Worm (Caenorhabditis elegans): Measurements from ENCODE around the gene vps-29.
A peak's percentile ranks its signal among the peaks of the same experiment; 100 is the strongest.

vps-29 gene

ce11 chrIII:10078151-10078550 is 34.7 kb downstream of the vps-29 start, which contains the start of gene T16G12.9:
Gene T16G12.9, minus strand, starts transcription at chrIII:10078251.
- no peak for TF ChIP-seq sem-4 (tag; optimal IDR thresholded peaks at IDR 0.05)
- no peak for TF ChIP-seq nhr-21 (tag; optimal IDR thresholded peaks at IDR 0.05)
- TF ChIP-seq zag-1 (tag; optimal IDR thresholded peaks at IDR 0.05): no peak
- TF ChIP-seq crh-2 (tag; optimal IDR thresholded peaks at IDR 0.05): no peak
- TF ChIP-seq mab-5 (tag; optimal IDR thresholded peaks at IDR 0.05): no peak
- TF ChIP-seq elt-3 (tag; optimal IDR thresholded peaks at IDR 0.05): no peak
- no peak for TF ChIP-seq gmeb-1 (tag; optimal IDR thresholded peaks at IDR 0.05)
- TF ChIP-seq blmp-1 (tag; optimal IDR thresholded peaks at IDR 0.05; ENCODE audit: insufficient read depth): no peak
- TF ChIP-seq unc-62 (GFP tag; optimal IDR thresholded peaks at IDR 0.05): no peak
- no peak for TF ChIP-seq nhr-77 (tag; optimal IDR thresholded peaks at IDR 0.05)
- no peak for TF ChIP-seq ama-1 (optimal IDR thresholded peaks at IDR 0.05)
- no peak for TF ChIP-seq C34F6.9 (tag; optimal IDR thresholded peaks at IDR 0.05)

DNA sequence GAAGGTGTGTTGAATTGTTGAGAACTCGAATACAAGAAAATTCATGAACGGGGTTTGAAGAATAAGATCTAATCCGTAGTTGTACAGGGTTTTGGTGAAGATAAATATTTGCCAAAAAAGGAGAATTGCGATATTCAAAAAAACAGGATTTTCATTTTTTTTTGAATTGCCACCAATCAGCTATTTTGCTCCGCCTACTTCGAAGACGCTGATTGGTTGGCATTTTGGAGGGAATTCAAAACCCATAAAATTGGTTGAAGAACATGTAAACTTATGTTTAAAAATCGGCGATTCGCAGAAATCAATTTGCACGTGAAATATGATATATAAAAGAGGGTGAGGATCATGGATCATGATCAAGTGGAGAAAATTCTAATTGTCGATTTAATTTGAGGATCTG is 36.8 kb downstream of the vps-29 start:
- no peak for TF ChIP-seq lin-13 (GFP tag; optimal IDR thresholded peaks at IDR 0.05)
- TF ChIP-seq elt-1 (tag; optimal IDR thresholded peaks at IDR 0.05): no peak
- TF ChIP-seq fos-1 (tag; optimal IDR thresholded peaks at IDR 0.05): no peak
- TF ChIP-seq ztf-11 (tag; optimal IDR thresholded peaks at IDR 0.05): no peak
- no peak for TF ChIP-seq ama-1 (optimal IDR thresholded peaks at IDR 0.05)
- TF ChIP-seq F13H6.1 (tag; optimal IDR thresholded peaks at IDR 0.05): no peak
- TF ChIP-seq nhr-23 (tag; optimal IDR thresholded peaks at IDR 0.05): no peak
- TF ChIP-seq elt-3 (tag; optimal IDR thresholded peaks at IDR 0.05): no peak
- TF ChIP-seq sma-9 (GFP tag; optimal IDR thresholded peaks at IDR 0.05): no peak
- no peak for TF ChIP-seq sma-9 (tag; optimal IDR thresholded peaks at IDR 0.05)
- TF ChIP-seq sma-3 (GFP tag; optimal IDR thresholded peaks at IDR 0.05): no peak
- no peak for TF ChIP-seq nhr-11 (tag; optimal IDR thresholded peaks at IDR 0.05)

- TF ChIP-seq sma-3 (GFP tag; optimal IDR thresholded peaks at IDR 0.05) (no peak), C34F6.9 (tag; optimal IDR thresholded peaks at IDR 0.05) (no peak), elt-3 (tag; optimal IDR thresholded peaks at IDR 0.05) (no peak), skn-1 (tag; optimal IDR thresholded peaks at IDR 0.05) (no peak), nhr-23 (tag; optimal IDR thresholded peaks at IDR 0.05) (no peak), nhr-11 (tag; optimal IDR thresholded peaks at IDR 0.05) (no peak), gmeb-1 (tag; optimal IDR thresholded peaks at IDR 0.05) (no peak), fos-1 (tag; optimal IDR thresholded peaks at IDR 0.05) (no peak), zag-1 (tag; optimal IDR thresholded peaks at IDR 0.05) (no peak), nhr-10 (tag; optimal IDR thresholded peaks at IDR 0.05) (no peak), unc-55 (GFP tag; optimal IDR thresholded peaks at IDR 0.05) (no peak), nhr-21 (tag; optimal IDR thresholded peaks at IDR 0.05) (no peak), sem-4 (tag; optimal IDR thresholded peaks at IDR 0.05) (no peak)
These were observed 43.6 kb downstream of the vps-29 start, which contains the start of gene T16G12.6 for ce11 chrIII:10069278-10069677. Gene T16G12.6, plus strand, starts transcription at chrIII:10069578.

- no peak for TF ChIP-seq mab-5 (tag; optimal IDR thresholded peaks at IDR 0.05)
- no peak for TF ChIP-seq lin-11 (tag; optimal IDR thresholded peaks at IDR 0.05)
- TF ChIP-seq dmd-4 (tag; optimal IDR thresholded peaks at IDR 0.05): no peak
- peak; percentile 73 for TF ChIP-seq C34F6.9 (tag; optimal IDR thresholded peaks at IDR 0.05)
- TF ChIP-seq ZK546.5 (tag; optimal IDR thresholded peaks at IDR 0.05): no peak
- no peak for TF ChIP-seq ceh-16 (tag; optimal IDR thresholded peaks at IDR 0.05)
- no peak for TF ChIP-seq nhr-23 (tag; optimal IDR thresholded peaks at IDR 0.05)
- no peak for TF ChIP-seq nhr-25 (tag; optimal IDR thresholded peaks at IDR 0.05)
- no peak for TF ChIP-seq alr-1 (tag; optimal IDR thresholded peaks at IDR 0.05)
- TF ChIP-seq fos-1 (tag; optimal IDR thresholded peaks at IDR 0.05): peak; percentile 21
- no peak for TF ChIP-seq elt-1 (tag; optimal IDR thresholded peaks at IDR 0.05)
- no peak for TF ChIP-seq peb-1 (tag; optimal IDR thresholded peaks at IDR 0.05)
- no peak for TF ChIP-seq sem-4 (tag; optimal IDR thresholded peaks at IDR 0.05)
- no peak for TF ChIP-seq R02D3.7 (tag; optimal IDR thresholded peaks at IDR 0.05)
- no peak for TF ChIP-seq nhr-77 (tag; optimal IDR thresholded peaks at IDR 0.05)
- TF ChIP-seq lin-13 (GFP tag; optimal IDR thresholded peaks at IDR 0.05): no peak
- TF ChIP-seq nhr-11 (tag; optimal IDR thresholded peaks at IDR 0.05): no peak
- TF ChIP-seq gmeb-1 (tag; optimal IDR thresholded peaks at IDR 0.05): peak; percentile 51
- TF ChIP-seq nhr-129 (tag; optimal IDR thresholded peaks at IDR 0.05): no peak
- no peak for TF ChIP-seq Y55F3AM.14 (GFP tag; optimal IDR thresholded peaks at IDR 0.05)
- TF ChIP-seq snpc-4 (tag; optimal IDR thresholded peaks at IDR 0.05): no peak
- TF ChIP-seq sma-3 (GFP tag; optimal IDR thresholded peaks at IDR 0.05): peak; percentile 63
- no peak for TF ChIP-seq ztf-4 (tag; optimal IDR thresholded peaks at IDR 0.05)
- no peak for TF ChIP-seq nhr-12 (tag; optimal IDR thresholded peaks at IDR 0.05)
- TF ChIP-seq crh-2 (tag; optimal IDR thresholded peaks at IDR 0.05): peak; percentile 4
- TF ChIP-seq elt-3 (tag; optimal IDR thresholded peaks at IDR 0.05): no peak
- no peak for TF ChIP-seq ceh-82 (tag; optimal IDR thresholded peaks at IDR 0.05)
- TF ChIP-seq sma-9 (GFP tag; optimal IDR thresholded peaks at IDR 0.05): peak; percentile 68
- TF ChIP-seq sma-9 (tag; optimal IDR thresholded peaks at IDR 0.05): no peak
- no peak for TF ChIP-seq mbf-1 (tag; optimal IDR thresholded peaks at IDR 0.05)
- TF ChIP-seq unc-55 (GFP tag; optimal IDR thresholded peaks at IDR 0.05): peak; percentile 54
- TF ChIP-seq nhr-6 (tag; optimal IDR thresholded peaks at IDR 0.05): no peak
- TF ChIP-seq lsy-2 (tag; optimal IDR thresholded peaks at IDR 0.05): peak in 1 of 2 experiments; percentile 47
- no peak for TF ChIP-seq nhr-10 (tag; optimal IDR thresholded peaks at IDR 0.05)
- no peak for TF ChIP-seq zag-1 (tag; optimal IDR thresholded peaks at IDR 0.05)
- TF ChIP-seq mdl-1 (tag; optimal IDR thresholded peaks at IDR 0.05): no peak
- no peak for TF ChIP-seq lin-39 (tag; optimal IDR thresholded peaks at IDR 0.05)
- TF ChIP-seq ztf-11 (tag; optimal IDR thresholded peaks at IDR 0.05): no peak
- no peak for TF ChIP-seq skn-1 (tag; optimal IDR thresholded peaks at IDR 0.05)
- TF ChIP-seq ztf-1 (GFP tag; conservative IDR thresholded peaks at IDR 0.05): no peak
These were observed 48.7 kb downstream of the vps-29 start, which contains the start of gene ekl-6 for ce11 chrIII:10064140-10064539. Gene ekl-6, plus strand, starts transcription at chrIII:10064404.

Data from whole organism, L2 larva.